Worm (Caenorhabditis elegans): ENCODE measurements around the gene K08B12.3.

The K08B12.3 gene

DNA sequence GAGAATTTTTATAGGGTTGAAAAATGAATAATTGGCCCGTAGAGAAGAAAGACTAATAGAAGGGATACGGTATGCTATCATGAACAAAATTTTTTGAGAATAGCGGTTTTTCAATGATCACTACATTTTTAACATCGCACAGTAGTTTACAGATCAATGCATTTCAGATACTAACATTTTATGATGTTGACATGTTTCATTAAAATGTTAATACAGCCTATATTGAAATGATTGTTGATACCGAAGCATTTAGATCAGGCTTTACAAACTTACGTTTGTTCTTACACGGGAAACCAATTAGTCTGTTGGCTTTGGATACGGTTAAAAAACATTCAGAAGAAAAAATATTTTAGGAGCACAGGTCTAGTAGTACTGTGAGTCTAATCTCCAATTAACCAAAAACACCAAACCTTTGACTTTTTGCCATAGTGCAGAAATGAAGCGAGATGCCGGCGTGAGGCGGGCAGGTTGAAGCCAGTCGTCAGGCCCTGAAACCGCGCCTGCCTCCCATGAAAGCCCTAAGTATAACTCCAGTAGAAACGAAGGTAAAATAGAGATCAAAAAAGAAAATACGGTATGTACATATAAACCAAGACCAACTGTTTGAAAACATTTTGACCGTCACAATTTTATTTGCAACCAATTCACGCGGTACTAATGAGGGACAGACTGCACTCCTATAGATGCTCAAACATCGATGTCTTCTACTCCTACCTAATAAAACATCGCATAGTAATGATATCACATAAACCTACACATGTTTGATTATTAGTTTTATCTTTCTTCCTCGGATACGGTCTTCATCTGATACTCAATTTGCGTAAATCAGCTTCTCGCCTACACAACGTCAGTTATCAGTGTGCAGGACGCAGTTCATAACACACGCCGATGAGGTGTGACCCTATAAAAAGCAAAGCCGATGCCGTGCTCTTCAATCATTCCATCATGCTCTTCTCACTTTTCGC, 43.4 kb downstream of the K08B12.3 start, which contains the start of gene fil-2 (continued):
- TF ChIP-seq lin-38 (GFP tag; IDR thresholded peaks at IDR 0.05), result no peak
- no peak for TF ChIP-seq hlh-11 (tag; optimal IDR thresholded peaks at IDR 0.05)
- TF ChIP-seq daf-19 (GFP tag; conservative IDR thresholded peaks at IDR 0.05), result no peak
- no peak; the same call in 1 of the 2 replicates for TF ChIP-seq pha-4 (GFP tag; IDR thresholded peaks at IDR 0.05)
- no peak for TF ChIP-seq pha-4 (tag; optimal IDR thresholded peaks at IDR 0.05)
- peak; percentile 67; the same call in 1 of the 2 replicates for TF ChIP-seq Y75B8A.6 (GFP tag; IDR thresholded peaks at IDR 0.05)
- TF ChIP-seq fos-1 (tag; optimal IDR thresholded peaks at IDR 0.05), result no peak
- TF ChIP-seq lim-7 (GFP tag; IDR thresholded peaks at IDR 0.05), result no peak
- TF ChIP-seq mep-1 (tag; optimal IDR thresholded peaks at IDR 0.05), result peak; percentile 59
- no peak for TF ChIP-seq F49E8.2 (tag; optimal IDR thresholded peaks at IDR 0.05; ENCODE audit: borderline replicate concordance)
- no peak for TF ChIP-seq nhr-10 (tag; optimal IDR thresholded peaks at IDR 0.05)
- no peak for TF ChIP-seq skn-1 (tag; optimal IDR thresholded peaks at IDR 0.05)
- no peak for TF ChIP-seq lir-3 (tag; optimal IDR thresholded peaks at IDR 0.05)
- no peak for TF ChIP-seq mes-2 (tag; optimal IDR thresholded peaks at IDR 0.05; ENCODE audit: poor library complexity, severe bottlenecking)
- no peak for TF ChIP-seq mxl-2 (GFP tag; conservative IDR thresholded peaks at IDR 0.05)
- peak; percentile 75 for TF ChIP-seq aha-1 (tag)
- TF ChIP-seq ceh-28 (tag; optimal IDR thresholded peaks at IDR 0.05), result no peak

DNA sequence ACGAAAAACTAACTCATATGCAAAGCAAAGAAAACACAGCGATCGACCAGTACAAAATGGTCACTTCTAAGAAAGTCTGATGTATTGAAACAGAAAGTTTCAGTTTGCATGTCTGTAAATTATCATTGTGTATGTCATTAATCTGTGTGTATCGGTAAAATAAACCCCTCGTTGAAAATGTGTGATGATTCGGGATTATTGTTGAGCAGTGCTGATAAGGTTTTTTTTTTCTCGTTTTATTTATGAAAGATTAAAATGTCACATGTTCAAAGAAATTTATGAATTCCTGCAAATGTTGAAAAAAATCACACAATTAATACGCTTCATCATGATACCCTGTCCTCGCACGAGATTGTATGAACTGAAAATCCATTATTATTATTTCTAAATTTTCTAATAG, 45.1 kb downstream of the K08B12.3 start:
- TF ChIP-seq pha-4 (GFP tag; IDR thresholded peaks at IDR 0.05) (no peak), pha-4 (tag; optimal IDR thresholded peaks at IDR 0.05) (no peak), pqm-1 (tag; optimal IDR thresholded peaks at IDR 0.05) (peak; percentile 4), dmd-6 (GFP tag; IDR thresholded peaks at IDR 0.05) (peak; percentile 32; the same call in 1 of the 2 replicates), F44E2.7 (GFP tag; IDR thresholded peaks at IDR 0.05) (no peak)

DNA sequence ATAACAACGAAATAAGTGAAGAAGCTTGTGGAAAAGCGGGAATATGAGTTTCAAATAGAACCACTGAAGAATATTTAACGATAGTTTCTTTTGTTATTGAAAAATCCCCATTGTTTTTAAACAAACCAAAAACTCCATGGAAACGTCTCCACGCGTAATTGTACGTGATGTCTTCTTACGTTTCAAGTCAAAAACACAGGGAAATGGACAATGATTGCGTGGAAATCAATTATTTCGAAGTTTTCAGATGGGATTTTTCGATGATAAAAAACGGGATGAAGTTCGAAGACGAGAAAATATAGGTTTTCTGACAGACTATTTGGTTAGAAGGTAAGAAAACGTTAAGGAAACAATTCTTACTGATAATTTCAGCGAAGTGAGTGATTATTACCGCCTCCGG, 46.2 kb downstream of the K08B12.3 start, which contains the start of the genes K12B6.4 and spe-49:
TSS of gene K12B6.4 (minus strand) at position 101 of the 400 bp plus-strand sequence.
TSS of gene spe-49 (plus strand) at position 185 of the 400 bp plus-strand sequence.
- TF ChIP-seq aha-1 (tag), result peak; percentile 38
- TF ChIP-seq dmd-8 (GFP tag; IDR thresholded peaks at IDR 0.05), result no peak

DNA sequence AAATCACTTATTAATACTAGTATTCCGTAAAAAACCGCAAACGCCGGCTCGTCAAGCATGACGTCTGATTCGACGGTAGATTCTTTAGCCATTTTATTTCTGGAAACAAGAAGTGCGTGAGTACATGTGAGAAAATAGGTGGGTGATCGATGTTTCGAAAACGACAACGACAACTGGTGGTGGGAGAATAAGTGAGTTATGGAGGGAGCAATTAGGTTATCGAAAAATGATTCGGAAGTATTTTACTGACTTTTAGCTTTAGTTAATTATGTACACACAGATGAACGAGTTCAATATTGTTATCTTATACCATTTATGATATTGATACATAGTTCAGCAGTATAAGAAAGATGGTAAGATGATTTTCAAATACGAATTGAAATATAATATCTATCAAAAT, 51.4 kb downstream of the K08B12.3 start, which contains the start of gene srn-1:
TSS of gene srn-1 (minus strand) at position 101 of the 400 bp plus-strand sequence.
- no peak for TF ChIP-seq D1046.2 (GFP tag; IDR thresholded peaks at IDR 0.05)
- TF ChIP-seq daf-8 (GFP tag; IDR thresholded peaks at IDR 0.05), result no peak
- no peak for TF ChIP-seq R02D3.7 (tag; optimal IDR thresholded peaks at IDR 0.05)
- no peak for TF ChIP-seq ceh-82 (tag; optimal IDR thresholded peaks at IDR 0.05)
- no peak for TF ChIP-seq F44E2.7 (GFP tag; IDR thresholded peaks at IDR 0.05)
- TF ChIP-seq rbr-2 (tag; optimal IDR thresholded peaks at IDR 0.05), result no peak
- no peak for TF ChIP-seq nhr-102 (tag; optimal IDR thresholded peaks at IDR 0.05)
